Worm (Caenorhabditis elegans) whole organism, L3 larva: ENCODE results near the gene ZK1067.3.

Experiments used
- R02D3.7 ChIP-seq: fragments of 150-350 bp; optimal IDR thresholded peaks from 2 replicates; lab custom pipeline; 2014; ENCODE audit warnings: missing biosample characterization, missing genetic modification characterization
- ama-1 ChIP-seq: fragments of 150-350 bp; optimal IDR thresholded peaks from 2 replicates; lab custom pipeline; 2018
- ceh-16 ChIP-seq: sonication (generic microtip); optimal IDR thresholded peaks from 2 replicates; lab custom pipeline; 2017; ENCODE audit warnings: missing biosample characterization, missing genetic modification characterization
- ceh-28 ChIP-seq: fragments of 150-350 bp; optimal IDR thresholded peaks from 2 replicates; lab custom pipeline; 2014; ENCODE audit warnings: missing biosample characterization, missing genetic modification reagents, missing genetic modification characterization
- ceh-82 ChIP-seq: fragments of 150-350 bp; optimal IDR thresholded peaks from 2 replicates; lab custom pipeline; 2014; ENCODE audit warnings: missing biosample characterization, missing genetic modification characterization
- ceh-9 ChIP-seq: sonication (generic microtip); optimal IDR thresholded peaks from 2 replicates; lab custom pipeline; 2018; ENCODE audit warnings: missing biosample characterization, missing genetic modification characterization
- egl-27 ChIP-seq: sonication (generic microtip); optimal IDR thresholded peaks from 4 replicates; lab custom pipeline; 2017; ENCODE audit warnings: missing biosample characterization, missing genetic modification reagents, missing genetic modification characterization
- egl-5 ChIP-seq: fragments of 150-350 bp; optimal IDR thresholded peaks from 2 replicates; lab custom pipeline; 2017; ENCODE audit warnings: missing biosample characterization, missing genetic modification reagents, missing genetic modification characterization, inconsistent platforms
- elt-1 ChIP-seq: fragments of 150-350 bp; optimal IDR thresholded peaks from 2 replicates; lab custom pipeline; 2014; ENCODE audit warnings: missing biosample characterization, missing genetic modification characterization
- eor-1 ChIP-seq, 2 experiments: fragments of 150-350 bp; optimal IDR thresholded peaks; 2 replicates each; lab custom pipeline; 2014 to 2018; ENCODE audit warnings: missing biosample characterization in 2 of 2, missing genetic modification characterization in 2 of 2
- fkh-10 ChIP-seq: sonication (generic microtip); optimal IDR thresholded peaks from 2 replicates; lab custom pipeline; 2017; ENCODE audit warnings: missing biosample characterization, missing genetic modification reagents, missing genetic modification characterization
- fkh-2 ChIP-seq: fragments of 150-350 bp; optimal IDR thresholded peaks from 2 replicates; lab custom pipeline; 2014; ENCODE audit warnings: missing biosample characterization, missing genetic modification reagents, missing genetic modification characterization
- fos-1 ChIP-seq: fragments of 150-350 bp; optimal IDR thresholded peaks from 2 replicates; lab custom pipeline; 2014; ENCODE audit warnings: missing biosample characterization, missing genetic modification characterization
- jun-1 ChIP-seq: fragments of 150-350 bp; optimal IDR thresholded peaks from 2 replicates; lab custom pipeline; 2014; ENCODE audit warnings: missing biosample characterization, missing genetic modification reagents, missing genetic modification characterization
- lin-15B ChIP-seq: fragments of 150-350 bp; optimal IDR thresholded peaks from 2 replicates; lab custom pipeline; 2014; ENCODE audit warnings: missing biosample characterization, missing genetic modification characterization
- lin-39 ChIP-seq: fragments of 150-350 bp; optimal IDR thresholded peaks from 2 replicates; lab custom pipeline; 2018; ENCODE audit warnings: missing biosample characterization, missing genetic modification reagents, missing genetic modification characterization
- lsy-12 ChIP-seq: sonication (generic microtip); optimal IDR thresholded peaks from 2 replicates; lab custom pipeline; 2016; ENCODE audit warnings: mild to moderate bottlenecking, missing genetic modification characterization, missing compliant biosample characterization
- mml-1 ChIP-seq: fragments of 150-350 bp; sonication (generic microtip); optimal IDR thresholded peaks from 3 replicates; lab custom pipeline; 2014; ENCODE audit warnings: missing biosample characterization, missing genetic modification characterization
- nfya-1 ChIP-seq: sonication (generic microtip); optimal IDR thresholded peaks from 2 replicates; lab custom pipeline; 2017; ENCODE audit warnings: missing genetic modification characterization, mild to moderate bottlenecking, missing compliant biosample characterization, antibody characterized with exemption, moderate library complexity; ENCODE audit not compliant: insufficient read depth
- nhr-11 ChIP-seq: fragments of 150-350 bp; optimal IDR thresholded peaks from 2 replicates; lab custom pipeline; 2014; ENCODE audit warnings: missing biosample characterization, missing genetic modification characterization
- nhr-12 ChIP-seq: fragments of 150-350 bp; optimal IDR thresholded peaks from 2 replicates; lab custom pipeline; 2014; ENCODE audit warnings: missing biosample characterization, missing genetic modification characterization
- nhr-23 ChIP-seq: fragments of 150-350 bp; optimal IDR thresholded peaks from 2 replicates; lab custom pipeline; 2014; ENCODE audit warnings: missing biosample characterization, missing genetic modification reagents, missing genetic modification characterization
- nhr-25 ChIP-seq: sonication (generic microtip); optimal IDR thresholded peaks from 2 replicates; lab custom pipeline; 2017; ENCODE audit warnings: missing biosample characterization, missing genetic modification characterization
- nhr-77 ChIP-seq: fragments of 150-350 bp; optimal IDR thresholded peaks from 2 replicates; lab custom pipeline; 2014; ENCODE audit warnings: missing biosample characterization, missing genetic modification characterization
- pqm-1 ChIP-seq: fragments of 150-350 bp; optimal IDR thresholded peaks from 2 replicates; lab custom pipeline; 2017; ENCODE audit warnings: missing biosample characterization, missing genetic modification characterization, inconsistent platforms
- skn-1 ChIP-seq: fragments of 150-350 bp; optimal IDR thresholded peaks from 2 replicates; lab custom pipeline; 2014; ENCODE audit warnings: missing biosample characterization, missing genetic modification characterization
- tbx-2 ChIP-seq: sonication (generic microtip); optimal IDR thresholded peaks from 2 replicates; lab custom pipeline; 2016; ENCODE audit warnings: mild to moderate bottlenecking, missing genetic modification characterization, missing compliant biosample characterization
- unc-39 ChIP-seq: sonication (generic microtip); optimal IDR thresholded peaks from 4 replicates; lab custom pipeline; 2017; ENCODE audit warnings: missing biosample characterization, missing genetic modification characterization
- ztf-11 ChIP-seq: fragments of 150-350 bp; optimal IDR thresholded peaks from 2 replicates; lab custom pipeline; 2014; ENCODE audit warnings: missing biosample characterization, missing genetic modification characterization

The ZK1067.3 gene

DNA sequence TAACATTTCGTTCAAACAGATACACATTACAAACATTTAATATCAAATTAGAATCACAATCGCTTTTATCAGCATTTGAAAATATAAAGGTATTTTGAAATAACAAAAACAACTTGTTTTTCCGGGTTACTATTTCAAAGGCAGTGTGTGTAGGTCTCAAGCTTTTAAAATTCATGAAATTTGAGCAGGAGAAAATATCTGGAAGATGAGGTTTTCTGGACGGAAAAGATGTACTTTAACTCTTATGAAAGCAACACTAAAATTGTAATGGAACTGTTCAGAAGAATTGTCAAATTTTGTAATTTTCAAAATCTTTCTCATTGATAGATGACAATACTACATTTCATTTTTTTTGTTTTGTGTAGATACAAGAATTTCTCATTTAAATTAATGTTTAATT, 35.5 kb downstream of the ZK1067.3 start:
- TF ChIP-seq lsy-12 (tag; lab: Kevin White, UChicago) (no peak), eor-1 (tag; optimal IDR thresholded peaks at IDR 0.05; lab: Kevin White, UChicago) (no peak), pqm-1 (tag; lab: Kevin White, UChicago) (no peak)

DNA sequence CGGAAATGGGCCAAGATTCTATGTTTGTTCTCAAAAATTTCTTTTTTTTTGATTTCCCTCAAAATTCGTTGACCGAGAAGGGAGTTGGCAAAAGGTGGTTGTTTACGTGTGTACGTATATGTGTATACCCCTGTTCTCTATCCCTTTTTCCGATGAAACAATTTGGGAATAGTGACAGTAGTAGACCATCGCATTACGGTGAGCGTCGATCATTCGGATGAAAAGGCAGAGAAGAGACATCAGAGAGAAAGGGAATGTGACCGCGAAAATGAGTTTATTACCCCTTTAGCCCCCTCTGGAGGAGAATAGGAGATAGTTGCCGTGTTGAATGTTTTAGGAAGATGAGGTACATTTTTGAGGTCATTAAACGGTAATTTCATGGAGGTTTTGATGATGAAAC, 37.0 kb downstream of the ZK1067.3 start:
- TF ChIP-seq elt-1 (tag; lab: Kevin White, UChicago) (no peak), mml-1 (tag; lab: Kevin White, UChicago) (no peak), jun-1 (no peak), nhr-23 (tag; lab: Kevin White, UChicago) (peak; percentile 24), ceh-28 (no peak), ceh-82 (tag; lab: Kevin White, UChicago) (no peak), pqm-1 (tag; lab: Kevin White, UChicago) (no peak)

DNA sequence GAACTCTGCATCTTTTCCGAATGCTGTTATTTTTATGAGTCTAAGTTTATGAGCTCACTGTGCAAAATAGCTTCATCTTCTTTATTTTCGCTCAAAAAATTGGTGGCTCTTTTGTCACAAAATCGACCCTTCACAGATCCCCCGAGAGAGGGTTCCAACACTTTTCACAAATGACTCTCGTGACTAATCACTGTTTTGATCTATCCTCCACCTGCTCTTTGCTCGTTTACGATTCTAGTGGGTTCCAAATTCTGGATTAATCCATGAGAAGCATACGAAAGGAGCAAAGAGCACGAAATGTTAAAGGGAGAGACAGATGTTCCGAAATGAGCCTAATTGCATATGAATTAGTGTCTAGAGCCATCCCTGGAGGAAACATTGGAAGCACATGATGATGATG, 38.3 kb downstream of the ZK1067.3 start:
- TF ChIP-seq lin-39 (tag; lab: Kevin White, UChicago) (peak; percentile 52), ama-1 (lab: Kevin White, UChicago) (no peak)

- peak; percentile 2 for TF ChIP-seq elt-1 (tag; lab: Kevin White, UChicago)
- TF ChIP-seq nfya-1 (tag; lab: Kevin White, UChicago) = peak; percentile 34
- no peak for TF ChIP-seq fkh-2 (tag; lab: Kevin White, UChicago)
- no peak for TF ChIP-seq unc-39 (tag; lab: Kevin White, UChicago)
- peak; percentile 59 for TF ChIP-seq lin-39 (tag; lab: Kevin White, UChicago)
- peak; percentile 18 for TF ChIP-seq ama-1 (lab: Kevin White, UChicago)
These were observed 39.0 kb downstream of the ZK1067.3 start, which contains the start of gene aqp-2 for ce11 chrII:9261931-9262562. Gene aqp-2, minus strand, starts transcription at chrII:9261981.

- TF ChIP-seq lsy-12 (tag; lab: Kevin White, UChicago) (no peak), tbx-2 (no peak), eor-1 (tag; optimal IDR thresholded peaks at IDR 0.05; lab: Kevin White, UChicago) (no peak), R02D3.7 (no peak), ceh-9 (tag; lab: Kevin White, UChicago) (no peak), ceh-28 (no peak), nhr-11 (tag; lab: Kevin White, UChicago) (no peak), ztf-11 (tag; lab: Kevin White, UChicago) (no peak), nfya-1 (tag; lab: Kevin White, UChicago) (no peak), fos-1 (tag; lab: Kevin White, UChicago) (no peak), nhr-12 (tag; lab: Kevin White, UChicago) (no peak), egl-27 (tag; lab: Kevin White, UChicago) (no peak), lin-15B (tag; lab: Kevin White, UChicago) (no peak), nhr-77 (tag; lab: Kevin White, UChicago) (no peak), fkh-10 (GFP tag; lab: Kevin White, UChicago) (no peak), ceh-16 (no peak), nhr-23 (tag; lab: Kevin White, UChicago) (no peak), egl-5 (tag; lab: Kevin White, UChicago) (no peak), nhr-25 (tag; lab: Kevin White, UChicago) (no peak), elt-1 (tag; lab: Kevin White, UChicago) (no peak)
These were observed 39.9 kb downstream of the ZK1067.3 start for ce11 chrII:9262845-9263402.

DNA sequence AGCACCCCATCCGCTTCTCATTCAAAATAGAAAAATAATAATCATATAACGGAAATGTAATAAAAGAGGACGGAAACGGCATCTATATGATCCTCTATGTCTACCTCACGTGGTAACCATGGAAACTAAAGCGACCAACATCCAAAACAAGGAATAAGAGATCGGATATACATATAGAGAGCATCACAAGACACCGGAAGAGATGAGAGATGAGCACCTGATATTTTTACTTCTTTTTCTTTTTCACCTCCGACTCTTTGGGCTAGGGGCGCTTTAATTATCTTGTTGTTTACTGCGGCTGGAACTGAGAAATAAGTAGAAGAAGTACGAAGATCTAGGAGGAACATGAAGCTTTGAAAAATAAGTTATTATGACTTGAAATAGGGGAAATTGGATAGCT, 40.7 kb downstream of the ZK1067.3 start:
- TF ChIP-seq skn-1 (tag; lab: Kevin White, UChicago) (peak; percentile 37), egl-5 (tag; lab: Kevin White, UChicago) (peak; percentile 32), eor-1 (tag; optimal IDR thresholded peaks at IDR 0.05; lab: Kevin White, UChicago) (no peak), nhr-11 (tag; lab: Kevin White, UChicago) (peak; percentile 27), ceh-28 (no peak), jun-1 (no peak)
